Fruit fly (Drosophila melanogaster) whole organism, adult: ENCODE data around the gene CG31100.

Experiments
- CG11617 ChIP-seq: fragments of 200-800 bp; sonication (Bioruptor generic); optimal IDR thresholded peaks from 2 replicates; lab custom pipeline; 2017; ENCODE audit warnings: mild to moderate bottlenecking, missing biosample characterization, missing genetic modification reagents, missing genetic modification characterization
- CG12768 ChIP-seq: fragments of 200-800 bp; sonication (Bioruptor generic); optimal IDR thresholded peaks from 2 replicates; lab custom pipeline; 2017; ENCODE audit warnings: missing biosample characterization, missing genetic modification characterization, mild to moderate bottlenecking, moderate library complexity, missing genetic modification reagents
- CG14711 ChIP-seq: fragments of 200-800 bp; sonication (Bioruptor generic); optimal IDR thresholded peaks from 2 replicates; lab custom pipeline; 2018; ENCODE audit warnings: missing biosample characterization, mild to moderate bottlenecking, missing genetic modification characterization, moderate library complexity
- CG1620 ChIP-seq: fragments of 200-800 bp; sonication (Bioruptor generic); optimal IDR thresholded peaks from 2 replicates; lab custom pipeline; 2016; ENCODE audit warnings: missing biosample characterization, missing genetic modification characterization
- CG33017 ChIP-seq: fragments of 200-800 bp; sonication (Bioruptor generic); optimal IDR thresholded peaks from 2 replicates; lab custom pipeline; 2018; ENCODE audit warnings: missing biosample characterization, mild to moderate bottlenecking, missing genetic modification characterization, moderate library complexity
- CG5204 ChIP-seq: fragments of 200-800 bp; sonication (Bioruptor generic); optimal IDR thresholded peaks from 2 replicates; lab custom pipeline; 2016; ENCODE audit warnings: missing biosample characterization, missing genetic modification characterization
- CG7045 ChIP-seq: fragments of 200-800 bp; sonication (Bioruptor generic); optimal IDR thresholded peaks from 2 replicates; lab custom pipeline; 2017; ENCODE audit warnings: missing biosample characterization, mild to moderate bottlenecking, missing genetic modification characterization
- CG7101 ChIP-seq: fragments of 200-800 bp; sonication (Bioruptor generic); optimal IDR thresholded peaks from 2 replicates; lab custom pipeline; 2018; ENCODE audit warnings: missing biosample characterization, mild to moderate bottlenecking, missing genetic modification characterization, moderate library complexity
- Clk ChIP-seq: fragments of 200-800 bp; sonication (Bioruptor generic); optimal IDR thresholded peaks from 2 replicates; lab custom pipeline; 2017; ENCODE audit warnings: missing biosample characterization, missing genetic modification characterization
- Crg-1 ChIP-seq: fragments of 200-800 bp; sonication (Bioruptor generic); optimal IDR thresholded peaks from 2 replicates; lab custom pipeline; 2016; ENCODE audit warnings: missing biosample characterization, missing genetic modification characterization
- Hr96 ChIP-seq: fragments of 200-800 bp; sonication (Bioruptor generic); optimal IDR thresholded peaks from 2 replicates; lab custom pipeline; 2016; ENCODE audit warnings: missing biosample characterization, missing genetic modification characterization
- Mnt ChIP-seq: fragments of 200-800 bp; sonication (Bioruptor generic); optimal IDR thresholded peaks from 2 replicates; lab custom pipeline; 2016; ENCODE audit warnings: missing biosample characterization, mild to moderate bottlenecking, missing genetic modification characterization
- bab1 ChIP-seq: fragments of 200-800 bp; sonication (Bioruptor generic); optimal IDR thresholded peaks from 3 replicates; lab custom pipeline; 2019; ENCODE audit warnings: missing biosample characterization, mild to moderate bottlenecking, missing genetic modification characterization, moderate library complexity
- cic ChIP-seq: fragments of 200-800 bp; sonication (Bioruptor generic); optimal IDR thresholded peaks from 2 replicates; lab custom pipeline; 2017; ENCODE audit warnings: missing biosample characterization, mild to moderate bottlenecking, missing genetic modification characterization, moderate library complexity
- cnc ChIP-seq, 2 experiments: fragments of >200 bp; optimal IDR thresholded peaks; 2 replicates each; lab custom pipeline; 2017
- kay ChIP-seq: fragments of 200-800 bp; sonication (Bioruptor generic); peaks from one replicate; lab custom pipeline; 2016; ENCODE audit warnings: missing biosample characterization, missing genetic modification characterization, borderline replicate concordance
- ovo ChIP-seq: fragments of 200-800 bp; sonication (Bioruptor generic); optimal IDR thresholded peaks from 2 replicates; lab custom pipeline; 2016; ENCODE audit warnings: missing biosample characterization, missing genetic modification characterization
- pad ChIP-seq: fragments of 200-800 bp; sonication (Bioruptor generic); optimal IDR thresholded peaks from 3 replicates; lab custom pipeline; 2017; ENCODE audit warnings: missing biosample characterization, missing genetic modification characterization, mild to moderate bottlenecking, moderate library complexity, missing genetic modification reagents
- tj ChIP-seq: fragments of 200-800 bp; sonication (Bioruptor generic); optimal IDR thresholded peaks from 3 replicates; lab custom pipeline; 2017; ENCODE audit warnings: missing biosample characterization, mild to moderate bottlenecking, missing genetic modification characterization, moderate library complexity
- toe ChIP-seq: fragments of 200-800 bp; sonication (Bioruptor generic); optimal IDR thresholded peaks from 2 replicates; lab custom pipeline; 2016; ENCODE audit warnings: missing biosample characterization, missing genetic modification characterization

CG31100 gene

dm6 chr3R:8947757-8948428 lies 55.6 kb downstream of the CG31100 start:
- TF ChIP-seq CG5204 (GFP tag; lab: Kevin White, UChicago), result no peak
- no peak for TF ChIP-seq CG7101
- TF ChIP-seq kay (GFP tag; lab: Kevin White, UChicago), result no peak
- TF ChIP-seq tj, result no peak
- no peak for TF ChIP-seq CG14711 (tag; lab: Kevin White, UChicago)
- TF ChIP-seq ovo, result no peak
- no peak for TF ChIP-seq CG11617 (GFP tag; lab: Kevin White, UChicago)
- TF ChIP-seq CG1620 (GFP tag; lab: Kevin White, UChicago), result no peak
- TF ChIP-seq pad (GFP tag; lab: Kevin White, UChicago), result no peak
- TF ChIP-seq Crg-1 (GFP tag; lab: Kevin White, UChicago), result no peak
- TF ChIP-seq cnc (optimal IDR thresholded peaks at IDR 0.05; lab: Kevin White, UChicago), result no peak
- no peak for TF ChIP-seq CG12768 (GFP tag; lab: Kevin White, UChicago)
- TF ChIP-seq CG33017, result no peak

DNA sequence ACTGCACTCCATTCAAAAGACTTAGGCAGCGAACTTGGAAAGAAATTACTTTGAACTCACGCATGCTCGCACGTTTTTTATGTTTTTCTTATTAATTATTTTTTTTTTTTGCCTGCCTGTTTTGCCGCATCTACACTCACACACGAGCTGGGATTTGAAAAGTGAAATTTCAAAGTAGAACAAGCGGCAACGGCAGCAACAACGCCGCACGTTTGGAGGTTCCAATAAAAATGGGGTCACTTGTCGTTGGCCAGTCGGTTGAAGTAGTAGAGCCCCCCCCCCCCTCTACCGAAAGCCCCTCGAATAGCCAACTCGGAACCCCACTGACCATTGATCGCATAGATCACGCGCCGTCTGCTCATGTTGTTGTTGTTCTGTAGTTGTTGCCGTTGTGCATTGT lies 57.0 kb downstream of the CG31100 start:
- TF ChIP-seq CG7045 (no peak), cnc (optimal IDR thresholded peaks at IDR 0.05; lab: Kevin White, UChicago) (no peak), pad (GFP tag; lab: Kevin White, UChicago) (no peak), CG5204 (GFP tag; lab: Kevin White, UChicago) (no peak), ovo (no peak), CG11617 (GFP tag; lab: Kevin White, UChicago) (no peak), CG12768 (GFP tag; lab: Kevin White, UChicago) (no peak), CG33017 (no peak), tj (no peak), cic (GFP tag; lab: Kevin White, UChicago) (no peak), Clk (GFP tag; lab: Kevin White, UChicago) (no peak), kay (GFP tag; lab: Kevin White, UChicago) (no peak)

- no peak for TF ChIP-seq CG33017
- TF ChIP-seq toe (GFP tag; lab: Kevin White, UChicago), result no peak
- TF ChIP-seq CG5204 (GFP tag; lab: Kevin White, UChicago), result no peak
- TF ChIP-seq Mnt (GFP tag; lab: Kevin White, UChicago), result no peak
- no peak for TF ChIP-seq CG7045
- no peak for TF ChIP-seq Hr96 (GFP tag; lab: Kevin White, UChicago)
- TF ChIP-seq bab1 (GFP tag; lab: Kevin White, UChicago), result no peak
- TF ChIP-seq CG14711 (tag; lab: Kevin White, UChicago), result no peak
- TF ChIP-seq ovo, result no peak
- TF ChIP-seq Crg-1 (GFP tag; lab: Kevin White, UChicago), result no peak
- TF ChIP-seq CG7101, result no peak
- TF ChIP-seq Clk (GFP tag; lab: Kevin White, UChicago), result no peak
- no peak for TF ChIP-seq cic (GFP tag; lab: Kevin White, UChicago)
- TF ChIP-seq kay (GFP tag; lab: Kevin White, UChicago), result no peak
- no peak for TF ChIP-seq CG11617 (GFP tag; lab: Kevin White, UChicago)
- TF ChIP-seq pad (GFP tag; lab: Kevin White, UChicago), result no peak
Measured at dm6 chr3R:8945502-8946324, 57.7 kb downstream of the CG31100 start.
